Fruit fly (Drosophila melanogaster) whole organism, pupa: ENCODE measurements around the gene Adi1.

Experiments used
- CG12605 ChIP-seq: fragments of 200-800 bp; sonication (Bioruptor generic); IDR thresholded peaks from 2 replicates; pipeline ENCODE4 v1.3.6; 2022; ENCODE audit warnings: missing biosample characterization, missing genetic modification characterization
- CG15710 ChIP-seq: fragments of 200-800 bp; sonication (Bioruptor generic); optimal IDR thresholded peaks from 2 replicates; lab custom pipeline; 2018; ENCODE audit warnings: missing biosample characterization, mild to moderate bottlenecking, missing genetic modification characterization, moderate library complexity
- CG34367 ChIP-seq: fragments of 200-800 bp; sonication (Bioruptor generic); optimal IDR thresholded peaks from 2 replicates; lab custom pipeline; 2018; ENCODE audit warnings: missing biosample characterization, mild to moderate bottlenecking, missing genetic modification characterization
- CG8159 ChIP-seq: fragments of 200-800 bp; sonication (Bioruptor generic); optimal IDR thresholded peaks from 3 replicates; lab custom pipeline; 2018; ENCODE audit warnings: missing biosample characterization, mild to moderate bottlenecking, missing genetic modification characterization, moderate library complexity
- CG8301 ChIP-seq: fragments of 200-800 bp; sonication (Bioruptor generic); optimal IDR thresholded peaks from 2 replicates; lab custom pipeline; 2018; ENCODE audit warnings: missing biosample characterization, mild to moderate bottlenecking, missing genetic modification characterization
- Pif1A ChIP-seq: fragments of 200-800 bp; sonication (Bioruptor generic); optimal IDR thresholded peaks from 3 replicates; lab custom pipeline; 2016; ENCODE audit warnings: missing biosample characterization, missing genetic modification characterization
- Snoo ChIP-seq: fragments of 200-800 bp; sonication (Bioruptor generic); optimal IDR thresholded peaks from 3 replicates; lab custom pipeline; 2017; ENCODE audit warnings: missing biosample characterization, mild to moderate bottlenecking, missing genetic modification characterization, inconsistent platforms

DNA sequence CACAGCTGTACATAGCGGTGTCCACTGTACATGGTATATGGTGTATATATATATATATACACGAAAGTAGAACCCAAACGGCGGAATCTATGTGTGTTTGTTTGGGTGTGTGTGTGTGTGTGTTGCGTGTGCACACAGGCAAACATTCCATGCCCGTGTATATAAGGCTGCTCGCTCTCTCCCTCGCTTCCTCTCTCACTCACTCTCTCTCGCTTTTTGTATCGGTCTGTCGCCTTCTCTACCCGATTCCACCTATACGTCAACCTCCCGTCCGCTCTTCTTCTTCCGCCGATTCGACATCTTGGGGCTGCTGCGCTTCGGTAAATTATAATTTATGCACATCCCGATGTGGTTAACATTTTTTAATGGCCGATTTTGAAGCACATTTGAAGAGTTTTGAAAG lies 11.0 kb downstream of the Adi1 start:
- TF ChIP-seq CG15710 (tag; lab: Kevin White, UChicago): no peak
- TF ChIP-seq CG8301 (tag; lab: Kevin White, UChicago): no peak
- TF ChIP-seq CG12605 (GFP tag; lab: Robert Waterston, UW): no peak
- TF ChIP-seq Pif1A: no peak
- TF ChIP-seq CG34367 (tag; lab: Kevin White, UChicago): no peak
- TF ChIP-seq CG8159: no peak
- TF ChIP-seq Snoo (tag; lab: Kevin White, UChicago): no peak
